Fruit fly (Drosophila melanogaster) Kc167 (cell line): ENCODE measurements around the gene D12.

ENCODE experiments used
- Myc ChIP-seq: fragments of >200 bp; optimal IDR thresholded peaks from 2 replicates; lab custom pipeline; 2017; ENCODE audit warnings: missing external identifiers
- h ChIP-seq: fragments of >200 bp; optimal IDR thresholded peaks from 3 replicates; lab custom pipeline; 2018; ENCODE audit warnings: missing external identifiers
- insv ChIP-seq: fragments of >200 bp; optimal IDR thresholded peaks from 3 replicates; lab custom pipeline; 2018; ENCODE audit warnings: missing external identifiers
- psq ChIP-seq: fragments of >200 bp; optimal IDR thresholded peaks from 2 replicates; lab custom pipeline; 2017; ENCODE audit warnings: missing external identifiers
- ttk ChIP-seq: sonication (Bioruptor generic); optimal IDR thresholded peaks from 2 replicates; lab custom pipeline; 2017; ENCODE audit warnings: missing external identifiers

- TF ChIP-seq insv (no peak), ttk (no peak), psq (lab: Kevin White, UChicago) (no peak), h (lab: Kevin White, UChicago) (no peak), Myc (lab: Kevin White, UChicago) (no peak)
Measured at dm6 chr2L:8418113-8418885, 18.9 kb downstream of the D12 start.
